Fruit fly (Drosophila melanogaster) whole organism, embryonic: ENCODE results near the gene CG44001.

Source experiments
- Adf1 ChIP-seq: fragments of 200-800 bp; sonication (Bioruptor generic); IDR thresholded peaks from 2 replicates; pipeline ENCODE4 v1.3.6; 2022; ENCODE audit warnings: missing biosample characterization, missing genetic modification characterization
- Aef1 ChIP-seq: fragments of 200-800 bp; sonication (Bioruptor generic); IDR thresholded peaks from 3 replicates; pipeline ENCODE4 v1.3.6; 2022; ENCODE audit warnings: missing biosample characterization, missing genetic modification characterization
- Blimp-1 ChIP-seq: fragments of 200-800 bp; sonication (Bioruptor generic); optimal IDR thresholded peaks from 3 replicates; lab custom pipeline; 2018; ENCODE audit warnings: missing biosample characterization, missing genetic modification characterization, mild to moderate bottlenecking, moderate library complexity, missing genetic modification reagents
- CG10147 ChIP-seq: fragments of 200-800 bp; sonication (Bioruptor generic); optimal IDR thresholded peaks from 2 replicates; lab custom pipeline; 2019; ENCODE audit warnings: missing biosample characterization, mild to moderate bottlenecking, missing genetic modification characterization, moderate library complexity
- CG10209 ChIP-seq: fragments of 200-800 bp; sonication (Bioruptor generic); optimal IDR thresholded peaks from 3 replicates; lab custom pipeline; 2017; ENCODE audit warnings: missing biosample characterization, mild to moderate bottlenecking, missing genetic modification characterization, missing genetic modification reagents
- CG10267 ChIP-seq: fragments of 200-800 bp; sonication (Bioruptor generic); optimal IDR thresholded peaks from 2 replicates; lab custom pipeline; 2018; ENCODE audit warnings: missing biosample characterization, mild to moderate bottlenecking, missing genetic modification characterization, moderate library complexity
- CG10366 ChIP-seq: fragments of 200-800 bp; sonication (Bioruptor generic); IDR thresholded peaks from 2 replicates; pipeline ENCODE4 v1.3.6; 2022; ENCODE audit warnings: missing biosample characterization, missing genetic modification characterization
- CG12391 ChIP-seq: fragments of 200-800 bp; sonication (Bioruptor generic); optimal IDR thresholded peaks from 3 replicates; lab custom pipeline; 2018; ENCODE audit warnings: missing biosample characterization, mild to moderate bottlenecking, missing genetic modification characterization, moderate library complexity
- CG12744 ChIP-seq: fragments of 200-800 bp; sonication (Bioruptor generic); optimal IDR thresholded peaks from 2 replicates; lab custom pipeline; 2016; ENCODE audit warnings: missing biosample characterization, missing genetic modification characterization
- CG14050 ChIP-seq: fragments of 200-800 bp; sonication (Bioruptor generic); IDR thresholded peaks from 3 replicates; pipeline ENCODE4 v1.3.6; 2022; ENCODE audit warnings: missing biosample characterization, missing genetic modification characterization
- CG1647 ChIP-seq: fragments of 200-800 bp; sonication (Bioruptor generic); optimal IDR thresholded peaks from 3 replicates; lab custom pipeline; 2016; ENCODE audit warnings: missing biosample characterization, missing genetic modification characterization
- CG16815 ChIP-seq: fragments of 200-800 bp; sonication (Bioruptor generic); optimal IDR thresholded peaks from 3 replicates; lab custom pipeline; 2017; ENCODE audit warnings: missing biosample characterization, mild to moderate bottlenecking, missing genetic modification characterization
- CG18619 ChIP-seq: fragments of 200-800 bp; sonication (Bioruptor generic); optimal IDR thresholded peaks from 3 replicates; lab custom pipeline; 2017; ENCODE audit warnings: missing biosample characterization, mild to moderate bottlenecking, missing genetic modification characterization
- CG2120 ChIP-seq: fragments of 200-800 bp; sonication (Bioruptor generic); optimal IDR thresholded peaks from 3 replicates; lab custom pipeline; 2016; ENCODE audit warnings: missing biosample characterization, missing genetic modification characterization
- CG30020 ChIP-seq: fragments of 200-800 bp; optimal IDR thresholded peaks from 2 replicates; lab custom pipeline; 2019; ENCODE audit warnings: missing biosample characterization, mild to moderate bottlenecking, missing genetic modification characterization, moderate library complexity
- CG30403 ChIP-seq: fragments of 200-800 bp; sonication (Bioruptor generic); optimal IDR thresholded peaks from 3 replicates; lab custom pipeline; 2016; ENCODE audit warnings: missing biosample characterization, missing genetic modification characterization
- CG8924 ChIP-seq: fragments of 200-800 bp; optimal IDR thresholded peaks from 3 replicates; lab custom pipeline; 2019; ENCODE audit warnings: missing biosample characterization, mild to moderate bottlenecking, missing genetic modification characterization, moderate library complexity
- CHES-1-like ChIP-seq: fragments of 200-800 bp; sonication (Bioruptor generic); optimal IDR thresholded peaks from 2 replicates; lab custom pipeline; 2016; ENCODE audit warnings: missing biosample characterization, missing genetic modification characterization
- D ChIP-seq, 2 experiments: fragments of 200-800 bp in 1 of 2; fragments of >200 bp in 1 of 2; sonication (Bioruptor generic) in 1 of 2; optimal IDR thresholded peaks; 2 replicates in 1 of 2; 3 replicates in 1 of 2; lab custom pipeline; 2017; ENCODE audit warnings: mild to moderate bottlenecking in 1 of 2, missing biosample characterization in 1 of 2, missing genetic modification characterization in 1 of 2, missing genetic modification reagents in 1 of 2
- H2.0 ChIP-seq: fragments of 200-800 bp; sonication (Bioruptor generic); IDR thresholded peaks from 2 replicates; pipeline ENCODE4 v1.3.6; 2022; ENCODE audit warnings: missing biosample characterization, missing genetic modification characterization
- Hr3 ChIP-seq: fragments of 200-800 bp; sonication (Bioruptor generic); optimal IDR thresholded peaks from 3 replicates; lab custom pipeline; 2016; ENCODE audit warnings: missing biosample characterization, missing genetic modification characterization
- Hr39 ChIP-seq: fragments of >200 bp; optimal IDR thresholded peaks from 2 replicates; lab custom pipeline; 2017
- Meics ChIP-seq: fragments of 200-800 bp; sonication (Bioruptor generic); optimal IDR thresholded peaks from 2 replicates; lab custom pipeline; 2017; ENCODE audit warnings: missing biosample characterization, mild to moderate bottlenecking, missing genetic modification characterization
- Pdp1 ChIP-seq, 2 experiments: fragments of 200-800 bp; sonication (Bioruptor generic); optimal IDR thresholded peaks; 3 replicates each; lab custom pipeline; 2016; ENCODE audit warnings: missing biosample characterization in 2 of 2, missing genetic modification characterization in 2 of 2, mild to moderate bottlenecking in 1 of 2, moderate library complexity in 1 of 2
- Rfx ChIP-seq: fragments of 200-800 bp; sonication (Bioruptor generic); IDR thresholded peaks from 2 replicates; pipeline ENCODE4 v1.3.6; 2022; ENCODE audit warnings: missing biosample characterization, missing genetic modification characterization
- Sox102F ChIP-seq: fragments of 200-800 bp; sonication (Bioruptor generic); optimal IDR thresholded peaks from 2 replicates; lab custom pipeline; 2018; ENCODE audit warnings: missing biosample characterization, mild to moderate bottlenecking, missing genetic modification characterization, moderate library complexity
- Xbp1 ChIP-seq: fragments of 200-800 bp; sonication (Bioruptor generic); optimal IDR thresholded peaks from 3 replicates; lab custom pipeline; 2016; ENCODE audit warnings: missing biosample characterization, mild to moderate bottlenecking, missing genetic modification characterization
- ase ChIP-seq: fragments of 200-800 bp; sonication (Bioruptor generic); IDR thresholded peaks from 3 replicates; pipeline ENCODE4 v1.3.6; 2022; ENCODE audit warnings: missing biosample characterization, missing genetic modification characterization
- az2 ChIP-seq: fragments of 200-800 bp; sonication (Bioruptor generic); optimal IDR thresholded peaks from 3 replicates; lab custom pipeline; 2016; ENCODE audit warnings: missing biosample characterization, missing genetic modification characterization
- bcd ChIP-seq: fragments of 200-800 bp; sonication (Bioruptor generic); optimal IDR thresholded peaks from 2 replicates; lab custom pipeline; 2017; ENCODE audit warnings: missing biosample characterization, mild to moderate bottlenecking, missing genetic modification characterization
- cato ChIP-seq: fragments of 200-800 bp; sonication (Bioruptor generic); optimal IDR thresholded peaks from 2 replicates; lab custom pipeline; 2016; ENCODE audit warnings: missing biosample characterization, missing genetic modification characterization, borderline replicate concordance
- caup ChIP-seq: fragments of 200-800 bp; sonication (Bioruptor generic); optimal IDR thresholded peaks from 3 replicates; lab custom pipeline; 2017; ENCODE audit warnings: missing biosample characterization, mild to moderate bottlenecking, missing genetic modification characterization, moderate library complexity; ENCODE audit not compliant: severe bottlenecking
- chn ChIP-seq: fragments of 200-800 bp; sonication (Bioruptor generic); optimal IDR thresholded peaks from 2 replicates; lab custom pipeline; 2016; ENCODE audit warnings: missing biosample characterization, missing genetic modification characterization
- corto ChIP-seq: fragments of 200-800 bp; sonication (Bioruptor generic); optimal IDR thresholded peaks from 2 replicates; lab custom pipeline; 2016; ENCODE audit warnings: missing biosample characterization, mild to moderate bottlenecking, missing genetic modification characterization, moderate library complexity
- dmrt99B ChIP-seq: fragments of 200-800 bp; sonication (Bioruptor generic); optimal IDR thresholded peaks from 2 replicates; lab custom pipeline; 2018; ENCODE audit warnings: missing biosample characterization, mild to moderate bottlenecking, missing genetic modification characterization, moderate library complexity
- exex ChIP-seq: fragments of 200-800 bp; sonication (Bioruptor generic); optimal IDR thresholded peaks from 4 replicates; lab custom pipeline; 2018; ENCODE audit warnings: missing biosample characterization, mild to moderate bottlenecking, missing genetic modification characterization, moderate library complexity
- grau ChIP-seq: fragments of 200-800 bp; optimal IDR thresholded peaks from 3 replicates; lab custom pipeline; 2019; ENCODE audit warnings: missing biosample characterization, mild to moderate bottlenecking, missing genetic modification characterization, moderate library complexity
- gsb ChIP-seq: fragments of 200-800 bp; sonication (Bioruptor generic); IDR thresholded peaks from 2 replicates; pipeline ENCODE4 v1.3.6; 2022; ENCODE audit warnings: missing biosample characterization, missing genetic modification characterization
- hkb ChIP-seq, 2 experiments: fragments of 200-800 bp in 1 of 2; fragments of >200 bp in 1 of 2; sonication (Bioruptor generic) in 1 of 2; IDR thresholded peaks in 1 of 2; optimal IDR thresholded peaks in 1 of 2; 2 replicates each; pipeline versions ENCODE4 v1.3.6 to Lab custom; 2017 to 2022; ENCODE audit warnings: missing biosample characterization in 1 of 2, missing genetic modification characterization in 1 of 2
- insv ChIP-seq, 2 experiments: fragments of 200-800 bp; sonication (Bioruptor generic); optimal IDR thresholded peaks; 3 replicates each; lab custom pipeline; 2016 to 2018; ENCODE audit warnings: missing biosample characterization in 2 of 2, missing genetic modification characterization in 2 of 2
- pros ChIP-seq: fragments of 200-800 bp; sonication (Bioruptor generic); optimal IDR thresholded peaks from 3 replicates; lab custom pipeline; 2019; ENCODE audit warnings: missing biosample characterization, mild to moderate bottlenecking, missing genetic modification characterization, moderate library complexity
- row ChIP-seq: fragments of 200-800 bp; sonication (Bioruptor generic); IDR thresholded peaks from 3 replicates; pipeline ENCODE4 v1.3.6; 2022; ENCODE audit warnings: missing biosample characterization, missing genetic modification characterization
- salm ChIP-seq: fragments of 200-800 bp; sonication (Bioruptor generic); optimal IDR thresholded peaks from 2 replicates; lab custom pipeline; 2018; ENCODE audit warnings: missing biosample characterization, mild to moderate bottlenecking, missing genetic modification characterization
- shn ChIP-seq: fragments of 200-800 bp; sonication (Bioruptor generic); optimal IDR thresholded peaks from 3 replicates; lab custom pipeline; 2016; ENCODE audit warnings: missing biosample characterization, missing genetic modification characterization
- sisA ChIP-seq: fragments of 200-800 bp; sonication (Bioruptor generic); IDR thresholded peaks from 2 replicates; pipeline ENCODE4 v1.3.6; 2022; ENCODE audit warnings: missing biosample characterization, missing genetic modification characterization
- tgo ChIP-seq: fragments of 200-800 bp; sonication (Bioruptor generic); IDR thresholded peaks from 3 replicates; pipeline ENCODE4 v1.3.6; 2022; ENCODE audit warnings: missing biosample characterization, missing genetic modification characterization
- zfh1 ChIP-seq: fragments of 200-800 bp; sonication (Bioruptor generic); IDR thresholded peaks from 3 replicates; pipeline ENCODE4 v1.3.6; 2022; ENCODE audit warnings: missing biosample characterization, missing genetic modification characterization

Gene CG44001

dm6 chr2L:5043495-5044146 lies 551 bp downstream of the CG44001 start (continued):
- TF ChIP-seq caup (GFP tag; lab: Kevin White, UChicago) (peak; percentile 9), Meics (peak; percentile 50), CG10147 (GFP tag; lab: Kevin White, UChicago) (no peak), CG2120 (GFP tag; lab: Kevin White, UChicago) (peak; percentile 53), CG12391 (tag; lab: Kevin White, UChicago) (peak; percentile 31), gsb (peak; percentile 50), corto (peak; percentile 25), grau (tag; lab: Kevin White, UChicago) (peak; percentile 32), insv (GFP tag; optimal IDR thresholded peaks at IDR 0.05; lab: Kevin White, UChicago) (no peak), CG10366 (GFP tag; lab: Robert Waterston, UW) (peak; percentile 32; the same call in 1 of the 2 replicates), H2.0 (0 out of 2 replicates have a peak, but pooled peaks have one; percentile 23), CG30020 (no peak), shn (peak; percentile 15), zfh1 (GFP tag; lab: Robert Waterston, UW) (0 out of 3 replicates have a peak, but pooled peaks have one; percentile 34), Hr39 (peak; percentile 93), cato (no peak), CG30403 (peak; percentile 48), ase (peak; percentile 58; the same call in 2 of the 3 replicates), az2 (GFP tag; lab: Kevin White, UChicago) (peak; percentile 53), Adf1 (GFP tag; lab: Robert Waterston, UW) (no peak), CG16815 (GFP tag; lab: Kevin White, UChicago) (peak; percentile 29), Aef1 (GFP tag; lab: Robert Waterston, UW) (peak; percentile 25; the same call in 1 of the 3 replicates), Rfx (GFP tag; lab: Robert Waterston, UW) (peak; percentile 67), Sox102F (GFP tag; lab: Kevin White, UChicago) (peak; percentile 54), pros (no peak), dmrt99B (tag; lab: Kevin White, UChicago) (peak; percentile 50), Xbp1 (peak; percentile 63), sisA (GFP tag; lab: Robert Waterston, UW) (peak; percentile 69), CG12744 (GFP tag; lab: Kevin White, UChicago) (no peak), salm (tag; lab: Kevin White, UChicago) (no peak), CG1647 (GFP tag; lab: Kevin White, UChicago) (peak; percentile 9), chn (GFP tag; lab: Kevin White, UChicago) (peak; percentile 26), bcd (GFP tag; lab: Kevin White, UChicago) (peak; percentile 44), Pdp1 (GFP tag; optimal IDR thresholded peaks at IDR 0.05; lab: Kevin White, UChicago) (peak in 1 of 2 experiments; percentile 32), D (optimal IDR thresholded peaks at IDR 0.05; lab: Kevin White, UChicago) (no peak), D (GFP tag; optimal IDR thresholded peaks at IDR 0.05; lab: Kevin White, UChicago) (peak; percentile 46), CG14050 (GFP tag; lab: Robert Waterston, UW) (peak; percentile 50; the same call in 2 of the 3 replicates), CG10209 (GFP tag; lab: Kevin White, UChicago) (peak; percentile 53), hkb (optimal IDR thresholded peaks at IDR 0.05; lab: Kevin White, UChicago) (no peak), hkb (GFP tag; IDR thresholded peaks at IDR 0.05; lab: Robert Waterston, UW) (no peak), row (GFP tag; lab: Robert Waterston, UW) (peak; percentile 50), exex (tag; lab: Kevin White, UChicago) (no peak), CG10267 (tag; lab: Kevin White, UChicago) (no peak), CHES-1-like (GFP tag; lab: Kevin White, UChicago) (no peak), Blimp-1 (GFP tag; lab: Kevin White, UChicago) (peak; percentile 14), Hr3 (GFP tag; lab: Kevin White, UChicago) (peak; percentile 64), tgo (peak; percentile 49; the same call in 2 of the 3 replicates), CG8924 (tag; lab: Kevin White, UChicago) (peak; percentile 4), CG18619 (peak; percentile 50)
